Worm (Caenorhabditis elegans): ENCODE data around the gene C13A2.5.

- TF ChIP-seq ref-2 (tag; optimal IDR thresholded peaks at IDR 0.05) (no peak), npax-4 (tag; optimal IDR thresholded peaks at IDR 0.05) (no peak), pros-1 (tag; optimal IDR thresholded peaks at IDR 0.05) (no peak), ama-1 (optimal IDR thresholded peaks at IDR 0.05) (no peak), Y22D7AL.16 (tag; optimal IDR thresholded peaks at IDR 0.05) (no peak), hlh-15 (tag; optimal IDR thresholded peaks at IDR 0.05) (no peak), unc-42 (tag; optimal IDR thresholded peaks at IDR 0.05) (no peak), dmd-4 (tag; optimal IDR thresholded peaks at IDR 0.05; ENCODE audit: borderline replicate concordance) (no peak), mec-3 (tag; optimal IDR thresholded peaks at IDR 0.05; ENCODE audit: borderline replicate concordance) (no peak), hlh-8 (tag; optimal IDR thresholded peaks at IDR 0.05) (no peak), elt-2 (tag; optimal IDR thresholded peaks at IDR 0.05) (no peak), pqm-1 (tag; optimal IDR thresholded peaks at IDR 0.05) (no peak)
Measured at ce11 chrV:7279090-7279489, 3.5 kb downstream of the C13A2.5 start, which contains the start of gene C13A2.4.
